Worm (Caenorhabditis elegans) whole organism, L4 larva: ENCODE results near the gene B0454.5.

ENCODE experiments used
- F37D6.2 ChIP-seq: sonication (generic microtip); optimal IDR thresholded peaks from 2 replicates; lab custom pipeline; 2016; ENCODE audit warnings: mild to moderate bottlenecking, missing genetic modification characterization, missing compliant biosample characterization
- ceh-20 ChIP-seq: fragments of 200-800 bp; sonication (Bioruptor generic); IDR thresholded peaks from 2 replicates; pipeline ENCODE4 v1.3.6; 2022; ENCODE audit warnings: missing genetic modification reagents, missing genetic modification characterization, missing compliant biosample characterization
- egl-27 ChIP-seq: sonication (generic microtip); optimal IDR thresholded peaks from 3 replicates; lab custom pipeline; 2017; ENCODE audit warnings: missing biosample characterization, missing genetic modification reagents, missing genetic modification characterization
- fkh-10 ChIP-seq: fragments of 150-350 bp; optimal IDR thresholded peaks from 2 replicates; lab custom pipeline; 2014; ENCODE audit warnings: missing biosample characterization, missing genetic modification reagents, missing genetic modification characterization
- hlh-11 ChIP-seq: fragments of 200-800 bp; sonication (Bioruptor generic); optimal IDR thresholded peaks from 2 replicates; lab custom pipeline; 2018; ENCODE audit warnings: mild to moderate bottlenecking, missing genetic modification characterization, missing compliant biosample characterization
- mxl-3 ChIP-seq: fragments of 200-800 bp; sonication (Bioruptor generic); optimal IDR thresholded peaks from 2 replicates; lab custom pipeline; 2018; ENCODE audit warnings: mild to moderate bottlenecking, missing genetic modification characterization, missing compliant biosample characterization
- nhr-11 ChIP-seq: fragments of 150-350 bp; optimal IDR thresholded peaks from 2 replicates; lab custom pipeline; 2014; ENCODE audit warnings: missing biosample characterization, missing genetic modification characterization
- nhr-237 ChIP-seq: sonication (generic microtip); optimal IDR thresholded peaks from 2 replicates; lab custom pipeline; 2017; ENCODE audit warnings: missing biosample characterization, missing genetic modification characterization
- nhr-6 ChIP-seq: fragments of 150-350 bp; optimal IDR thresholded peaks from 2 replicates; lab custom pipeline; 2014; ENCODE audit warnings: missing biosample characterization, missing genetic modification characterization
- pha-4 ChIP-seq, 2 experiments: fragments of 150-350 bp in 1 of 2; fragments of 200-800 bp in 1 of 2; sonication (Bioruptor generic) in 1 of 2; IDR thresholded peaks in 1 of 2; optimal IDR thresholded peaks in 1 of 2; 2 replicates each; pipeline versions ENCODE4 v1.3.6 to Lab custom; 2014 to 2022; ENCODE audit warnings: missing genetic modification characterization in 2 of 2, missing genetic modification reagents in 2 of 2, missing biosample characterization in 1 of 2, missing compliant biosample characterization in 1 of 2
- ztf-11 ChIP-seq: fragments of 150-350 bp; optimal IDR thresholded peaks from 2 replicates; lab custom pipeline; 2014; ENCODE audit warnings: missing biosample characterization, missing genetic modification characterization

DNA sequence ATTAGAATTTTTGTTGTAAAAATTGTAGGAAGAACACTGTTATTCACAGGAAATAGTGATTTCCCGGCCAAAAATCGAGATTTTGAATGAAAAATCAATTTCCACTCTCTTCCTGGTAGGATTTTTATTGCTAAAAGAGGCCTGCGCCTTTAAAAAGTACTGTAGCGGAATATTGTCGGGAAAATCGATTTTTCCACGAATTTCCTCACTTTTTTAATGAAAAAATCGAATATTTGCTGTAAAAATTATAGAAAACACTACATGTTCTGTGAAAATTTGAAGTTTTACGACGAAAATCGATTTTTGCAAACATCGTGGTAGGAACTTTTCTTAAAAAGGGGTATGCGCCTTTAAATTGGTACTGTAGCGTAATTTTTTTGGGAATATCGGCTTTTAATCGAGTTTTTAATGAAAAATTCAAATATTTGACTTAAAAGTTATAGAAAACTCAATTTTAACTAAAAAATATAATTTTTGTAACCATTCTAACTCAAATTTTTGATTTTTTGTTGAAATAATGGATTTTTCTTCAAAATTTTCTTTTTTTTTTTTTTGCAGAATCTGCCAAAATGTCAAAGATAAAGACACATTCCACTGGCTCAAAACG, 17.7 kb downstream of the B0454.5 start, which contains the start of gene lin-8:
- TF ChIP-seq ceh-20 (GFP tag; lab: Robert Waterston, UW) (no peak), egl-27 (tag; lab: Kevin White, UChicago) (no peak), nhr-11 (no peak), mxl-3 (no peak), nhr-6 (tag; lab: Kevin White, UChicago) (no peak), hlh-11 (tag; lab: Kevin White, UChicago) (no peak), ztf-11 (no peak), pha-4 (GFP tag; IDR thresholded peaks at IDR 0.05; lab: Robert Waterston, UW) (no peak), pha-4 (tag; optimal IDR thresholded peaks at IDR 0.05; lab: Kevin White, UChicago) (no peak), nhr-237 (tag; lab: Kevin White, UChicago) (no peak), F37D6.2 (tag; lab: Kevin White, UChicago) (no peak), fkh-10 (no peak)
